Worm (Caenorhabditis elegans) whole organism, L2 larva: ENCODE results near the gene F11G11.13.

Experiments used
- dmd-4 ChIP-seq: sonication (generic microtip); optimal IDR thresholded peaks from 2 replicates; lab custom pipeline; 2017; ENCODE audit warnings: missing biosample characterization, missing genetic modification characterization
- fos-1 ChIP-seq: fragments of 150-350 bp; optimal IDR thresholded peaks from 2 replicates; lab custom pipeline; 2014; ENCODE audit warnings: missing biosample characterization, missing genetic modification characterization
- lin-13 ChIP-seq: fragments of 150-350 bp; optimal IDR thresholded peaks from 2 replicates; lab custom pipeline; 2014; ENCODE audit warnings: missing biosample characterization, missing genetic modification reagents, missing genetic modification characterization
- snpc-4 ChIP-seq: fragments of 150-350 bp; optimal IDR thresholded peaks from 2 replicates; lab custom pipeline; 2014; ENCODE audit warnings: missing biosample characterization, missing genetic modification characterization
- unc-39 ChIP-seq: fragments of 150-350 bp; optimal IDR thresholded peaks from 2 replicates; lab custom pipeline; 2014; ENCODE audit warnings: missing biosample characterization, missing genetic modification characterization
- unc-62 ChIP-seq: fragments of 150-350 bp; optimal IDR thresholded peaks from 2 replicates; lab custom pipeline; 2014; ENCODE audit warnings: missing biosample characterization, missing genetic modification reagents, missing genetic modification characterization
- ztf-4 ChIP-seq: fragments of 150-350 bp; optimal IDR thresholded peaks from 2 replicates; lab custom pipeline; 2014; ENCODE audit warnings: missing biosample characterization, missing genetic modification characterization

- TF ChIP-seq fos-1 (tag; lab: Kevin White, UChicago) (no peak), dmd-4 (no peak), unc-62 (GFP tag; lab: Kevin White, UChicago) (no peak), lin-13 (GFP tag; lab: Kevin White, UChicago) (no peak), ztf-4 (tag; lab: Kevin White, UChicago) (no peak), unc-39 (tag; lab: Kevin White, UChicago) (no peak), snpc-4 (tag; lab: Kevin White, UChicago) (no peak)
Measured at ce11 chrII:4837659-4838058, 38.3 kb downstream of the F11G11.13 start, which contains the start of gene C33F10.12.
